Fruit fly (Drosophila melanogaster): Measurements from ENCODE around the gene Hsc70-4.

Gene Hsc70-4

DNA sequence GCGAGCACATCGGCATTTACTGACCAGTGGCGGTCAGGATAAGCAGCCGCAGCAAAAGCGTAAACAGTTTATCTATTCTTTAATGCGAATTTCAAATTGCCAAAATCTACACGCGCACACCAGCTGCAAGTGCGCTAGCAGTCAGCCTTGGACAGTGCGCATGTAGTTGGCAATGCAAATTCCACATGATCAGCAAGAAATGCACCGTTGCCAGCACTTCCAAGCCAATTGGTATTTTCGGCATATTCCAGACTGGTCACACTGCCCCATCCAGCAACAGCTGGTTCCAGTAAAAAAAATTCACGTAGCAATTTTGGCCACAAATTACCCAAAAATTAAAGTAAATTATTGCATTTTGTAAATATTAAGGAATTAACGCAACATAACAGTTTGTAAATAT, 45.3 kb downstream of the Hsc70-4 start (continued):
- TF ChIP-seq wor (GFP tag; IDR thresholded peaks at IDR 0.05), result no peak
- TF ChIP-seq CG31224 (GFP tag; IDR thresholded peaks at IDR 0.05), result no peak
- TF ChIP-seq Mrtf (GFP tag; IDR thresholded peaks at IDR 0.05), result no peak
- TF ChIP-seq GATAe (GFP tag; conservative IDR thresholded peaks at IDR 0.05), result no peak
- TF ChIP-seq Dp (GFP tag; optimal IDR thresholded peaks at IDR 0.05), result peak; percentile 83
- TF ChIP-seq CG5245 (GFP tag; optimal IDR thresholded peaks at IDR 0.05), result no peak
- TF ChIP-seq sisA (GFP tag; IDR thresholded peaks at IDR 0.05), result no peak
- no peak for TF ChIP-seq Fer3 (tag; optimal IDR thresholded peaks at IDR 0.05)
- TF ChIP-seq CG17802 (tag; optimal IDR thresholded peaks at IDR 0.05), result no peak
- no peak for TF ChIP-seq MTF-1 (GFP tag; optimal IDR thresholded peaks at IDR 0.05; ENCODE audit: borderline replicate concordance)
- no peak for TF ChIP-seq HHEX (GFP tag; optimal IDR thresholded peaks at IDR 0.05)
- TF ChIP-seq CG1647 (GFP tag; optimal IDR thresholded peaks at IDR 0.05), result no peak
- TF ChIP-seq CG4282 (GFP tag; optimal IDR thresholded peaks at IDR 0.05), result peak; percentile 46
- TF ChIP-seq lov (optimal IDR thresholded peaks at IDR 0.05), result no peak
- no peak for TF ChIP-seq lov (GFP tag; IDR thresholded peaks at IDR 0.05)
- peak; percentile 57 for TF ChIP-seq CG12659 (GFP tag; optimal IDR thresholded peaks at IDR 0.05)
- TF ChIP-seq MBD-R2 (GFP tag; IDR thresholded peaks at IDR 0.05), result no peak
- TF ChIP-seq CG8388 (GFP tag; optimal IDR thresholded peaks at IDR 0.05), result no peak
- no peak for TF ChIP-seq Bgb (GFP tag; IDR thresholded peaks at IDR 0.05; ENCODE audit: partially characterized antibody)
- TF ChIP-seq seq (GFP tag; IDR thresholded peaks at IDR 0.05), result no peak
- no peak for TF ChIP-seq aop (GFP tag; IDR thresholded peaks at IDR 0.05)
- no peak for TF ChIP-seq CG10654 (GFP tag; optimal IDR thresholded peaks at IDR 0.05)
- TF ChIP-seq NfI (GFP tag; optimal IDR thresholded peaks at IDR 0.05), result no peak
- TF ChIP-seq CG10431 (GFP tag; optimal IDR thresholded peaks at IDR 0.05), result no peak
- no peak for TF ChIP-seq pum (GFP tag; optimal IDR thresholded peaks at IDR 0.05)
- TF ChIP-seq CG34224 (GFP tag; IDR thresholded peaks at IDR 0.05; ENCODE audit: partially characterized antibody), result no peak
- no peak for TF ChIP-seq CG18619 (GFP tag; optimal IDR thresholded peaks at IDR 0.05)
- TF ChIP-seq CG1529 (GFP tag; optimal IDR thresholded peaks at IDR 0.05), result no peak
- no peak for TF ChIP-seq ERR (GFP tag; optimal IDR thresholded peaks at IDR 0.05)
- peak; percentile 84 for TF ChIP-seq HmgZ (tag; optimal IDR thresholded peaks at IDR 0.05)
- TF ChIP-seq CG6791 (GFP tag; IDR thresholded peaks at IDR 0.05; ENCODE audit: partially characterized antibody), result no peak
- no peak for TF ChIP-seq vfl (GFP tag; optimal IDR thresholded peaks at IDR 0.05)
- no peak for TF ChIP-seq knrl (GFP tag; IDR thresholded peaks at IDR 0.05; ENCODE audit: partially characterized antibody)
- TF ChIP-seq Six4 (GFP tag; optimal IDR thresholded peaks at IDR 0.05), result no peak
- no peak for TF ChIP-seq CG1024 (GFP tag; IDR thresholded peaks at IDR 0.05)
- no peak for TF ChIP-seq CG2678 (tag; optimal IDR thresholded peaks at IDR 0.05)
- peak; percentile 6 for TF ChIP-seq Dad (GFP tag; optimal IDR thresholded peaks at IDR 0.05)
- no peak for TF ChIP-seq odd (GFP tag; optimal IDR thresholded peaks at IDR 0.05)
- no peak for TF ChIP-seq Atf3 (GFP tag; optimal IDR thresholded peaks at IDR 0.05)
- no peak for TF ChIP-seq Dll (GFP tag; IDR thresholded peaks at IDR 0.05; ENCODE audit: partially characterized antibody)
- peak; percentile 24 for TF ChIP-seq Hsf (GFP tag; optimal IDR thresholded peaks at IDR 0.05)
- no peak for TF ChIP-seq CG3838 (GFP tag; optimal IDR thresholded peaks at IDR 0.05)
- no peak for TF ChIP-seq Opbp (GFP tag; IDR thresholded peaks at IDR 0.05; ENCODE audit: partially characterized antibody)
- no peak for TF ChIP-seq NC2α (GFP tag; optimal IDR thresholded peaks at IDR 0.05)
- no peak for TF ChIP-seq tap (tag; optimal IDR thresholded peaks at IDR 0.05)
- no peak for TF ChIP-seq CG9437 (GFP tag; optimal IDR thresholded peaks at IDR 0.05)
- no peak for TF ChIP-seq br (optimal IDR thresholded peaks at IDR 0.05)
- TF ChIP-seq vvl (GFP tag; IDR thresholded peaks at IDR 0.05), result no peak
- peak in 1 of 2 experiments; percentile 34 for TF ChIP-seq tll (GFP tag; optimal IDR thresholded peaks at IDR 0.05)
- TF ChIP-seq CG3163 (GFP tag; optimal IDR thresholded peaks at IDR 0.05), result peak; percentile 27
- TF ChIP-seq CG17361 (GFP tag; IDR thresholded peaks at IDR 0.05), result no peak
- peak; percentile 63 for TF ChIP-seq MESR4 (GFP tag; optimal IDR thresholded peaks at IDR 0.05)
